Fruit fly (Drosophila melanogaster) whole organism, wandering third instar larva: ENCODE data around the gene miple2.
A peak's percentile ranks its signal among the peaks of the same experiment; 100 is the strongest.

ENCODE experiments used
- Abd-B ChIP-seq: fragments of >200 bp; optimal IDR thresholded peaks from 2 replicates; lab custom pipeline; 2017; ENCODE audit warnings: missing biosample characterization, missing genetic modification characterization
- CrebA ChIP-seq: fragments of 200-800 bp; sonication (Bioruptor generic); optimal IDR thresholded peaks from 2 replicates; lab custom pipeline; 2016; ENCODE audit warnings: missing biosample characterization, mild to moderate bottlenecking, missing genetic modification characterization, borderline replicate concordance
- Dfd ChIP-seq: fragments of >200 bp; optimal IDR thresholded peaks from 2 replicates; lab custom pipeline; 2017; ENCODE audit warnings: missing biosample characterization, missing genetic modification characterization
- GATAd ChIP-seq: sonication (Bioruptor generic); optimal IDR thresholded peaks from 2 replicates; lab custom pipeline; 2016; ENCODE audit warnings: missing biosample characterization, missing genetic modification characterization
- HLH106 ChIP-seq: fragments of 200-800 bp; optimal IDR thresholded peaks from 3 replicates; lab custom pipeline; 2019; ENCODE audit warnings: missing biosample characterization, mild to moderate bottlenecking, missing genetic modification characterization, moderate library complexity
- Hr78 ChIP-seq: fragments of >200 bp; optimal IDR thresholded peaks from 2 replicates; lab custom pipeline; 2017; ENCODE audit warnings: missing biosample characterization, missing genetic modification characterization
- Hr83 ChIP-seq: fragments of 200-300 bp; sonication (Bioruptor generic); optimal IDR thresholded peaks from 2 replicates; lab custom pipeline; 2016; ENCODE audit warnings: missing biosample characterization, mild to moderate bottlenecking, missing genetic modification characterization, moderate library complexity; ENCODE audit not compliant: poor library complexity, severe bottlenecking
- Mio ChIP-seq: sonication (Bioruptor generic); optimal IDR thresholded peaks from 2 replicates; lab custom pipeline; 2016; ENCODE audit warnings: missing biosample characterization, missing genetic modification characterization
- Myc ChIP-seq: fragments of >200 bp; optimal IDR thresholded peaks from 2 replicates; lab custom pipeline; 2017
- OdsH ChIP-seq: fragments of 200-800 bp; sonication (Bioruptor generic); optimal IDR thresholded peaks from 2 replicates; lab custom pipeline; 2016; ENCODE audit warnings: missing biosample characterization, mild to moderate bottlenecking, missing genetic modification characterization
- Rel ChIP-seq, 2 experiments: fragments of 200-800 bp; sonication (Bioruptor generic) in 1 of 2; optimal IDR thresholded peaks; 2 replicates in 1 of 2; 3 replicates in 1 of 2; lab custom pipeline; 2016 to 2019; ENCODE audit warnings: mild to moderate bottlenecking in 2 of 2, missing biosample characterization in 2 of 2, missing genetic modification characterization in 2 of 2, moderate library complexity in 1 of 2
- Sp1 ChIP-seq: fragments of 200-800 bp; sonication (Bioruptor generic); optimal IDR thresholded peaks from 3 replicates; lab custom pipeline; 2019; ENCODE audit warnings: missing biosample characterization, mild to moderate bottlenecking, missing genetic modification characterization, moderate library complexity
- Vsx2 ChIP-seq: fragments of 200-300, 225-300 bp; sonication (Bioruptor generic); optimal IDR thresholded peaks from 2 replicates; lab custom pipeline; 2018; ENCODE audit warnings: missing biosample characterization, missing genetic modification characterization; ENCODE audit not compliant: partially characterized antibody
- br ChIP-seq: fragments of 200-800 bp; sonication (Bioruptor generic); optimal IDR thresholded peaks from 2 replicates; lab custom pipeline; 2016; ENCODE audit warnings: missing biosample characterization, missing genetic modification characterization
- brk ChIP-seq: fragments of 200-800 bp; sonication (Bioruptor generic); optimal IDR thresholded peaks from 2 replicates; lab custom pipeline; 2016; ENCODE audit warnings: missing biosample characterization, mild to moderate bottlenecking, missing genetic modification characterization
- dl ChIP-seq, 2 experiments: fragments of 175-275, 200-275 bp in 1 of 2; fragments of 200-275 bp in 1 of 2; sonication (Bioruptor generic); optimal IDR thresholded peaks; lab custom pipeline; 2018; ENCODE audit warnings: mild to moderate bottlenecking in 2 of 2, missing biosample characterization in 2 of 2, missing genetic modification characterization in 2 of 2, moderate library complexity in 2 of 2; ENCODE audit not compliant: partially characterized antibody in 2 of 2, insufficient read depth in 1 of 2
- dmrt93B ChIP-seq: fragments of 200-800 bp; sonication (Bioruptor generic); optimal IDR thresholded peaks from 2 replicates; lab custom pipeline; 2018; ENCODE audit warnings: missing biosample characterization, mild to moderate bottlenecking, missing genetic modification characterization
- dsf ChIP-seq: sonication (Bioruptor generic); optimal IDR thresholded peaks from 2 replicates; lab custom pipeline; 2016; ENCODE audit warnings: missing biosample characterization, missing genetic modification characterization, borderline replicate concordance
- ey ChIP-seq: fragments of 200-800 bp; sonication (Bioruptor generic); optimal IDR thresholded peaks from 2 replicates; lab custom pipeline; 2016; ENCODE audit warnings: missing biosample characterization, missing genetic modification characterization
- foxo ChIP-seq, 2 experiments: fragments of 200-800 bp; sonication (Bioruptor generic); optimal IDR thresholded peaks; 2 replicates in 1 of 2; 3 replicates in 1 of 2; lab custom pipeline; 2016 to 2017; ENCODE audit warnings: missing biosample characterization in 2 of 2, missing genetic modification characterization in 2 of 2
- h ChIP-seq: fragments of 200-800 bp; sonication (Bioruptor generic); optimal IDR thresholded peaks from 3 replicates; lab custom pipeline; 2016; ENCODE audit warnings: missing biosample characterization, mild to moderate bottlenecking, missing genetic modification characterization
- jim ChIP-seq: fragments of 175-275, 200-325 bp; sonication (Bioruptor generic); optimal IDR thresholded peaks from 2 replicates; lab custom pipeline; 2016; ENCODE audit warnings: missing biosample characterization, mild to moderate bottlenecking, missing genetic modification characterization
- pan ChIP-seq: fragments of >200 bp; optimal IDR thresholded peaks from 2 replicates; lab custom pipeline; 2017
- rgr ChIP-seq: fragments of 200-800 bp; sonication (Bioruptor generic); optimal IDR thresholded peaks from 3 replicates; lab custom pipeline; 2016; ENCODE audit warnings: missing biosample characterization, mild to moderate bottlenecking, missing genetic modification characterization
- sage ChIP-seq: fragments of 200-800 bp; sonication (Bioruptor generic); optimal IDR thresholded peaks from 2 replicates; lab custom pipeline; 2016; ENCODE audit warnings: missing biosample characterization, mild to moderate bottlenecking, missing genetic modification characterization
- sv ChIP-seq: fragments of 200-800 bp; sonication (Bioruptor generic); optimal IDR thresholded peaks from 3 replicates; lab custom pipeline; 2016; ENCODE audit warnings: missing biosample characterization, missing genetic modification characterization
- tai ChIP-seq: sonication (Bioruptor generic); optimal IDR thresholded peaks from 2 replicates; lab custom pipeline; 2016; ENCODE audit warnings: missing biosample characterization, missing genetic modification characterization
- usp ChIP-seq: fragments of >200 bp; optimal IDR thresholded peaks from 2 replicates; lab custom pipeline; 2017; ENCODE audit warnings: missing biosample characterization, missing genetic modification characterization
- woc ChIP-seq: sonication (Bioruptor generic); optimal IDR thresholded peaks from 2 replicates; lab custom pipeline; 2016; ENCODE audit warnings: missing biosample characterization, mild to moderate bottlenecking, missing genetic modification characterization

miple2 gene

DNA sequence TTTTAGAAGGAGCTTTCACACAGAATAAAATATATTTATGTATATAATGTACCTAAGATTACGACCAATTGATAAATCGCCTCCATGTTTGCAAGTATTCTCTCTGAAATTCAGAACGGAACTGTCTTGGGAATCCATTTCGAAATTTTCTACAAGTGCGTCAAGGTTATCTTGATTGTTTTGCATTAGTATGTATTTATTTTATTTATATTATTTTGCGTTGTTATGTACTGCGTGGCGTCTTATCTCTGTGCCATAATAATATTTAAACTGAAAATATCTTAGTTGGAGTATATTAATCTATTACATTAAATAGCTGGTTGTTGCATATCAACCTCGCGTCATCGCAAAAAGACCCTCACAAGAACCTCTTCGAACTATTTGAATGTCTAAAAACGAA lies 39.5 kb upstream of the miple2 start, which contains the start of gene CG42846:
TSS of gene CG42846 (minus strand) at position 101 of the 400 bp plus-strand sequence.
- TF ChIP-seq Rel (GFP tag; optimal IDR thresholded peaks at IDR 0.05; lab: Kevin White, UChicago) (no peak), Rel (tag; optimal IDR thresholded peaks at IDR 0.05; lab: Kevin White, UChicago) (peak; percentile 67), sage (GFP tag; lab: Kevin White, UChicago) (peak; percentile 0), dmrt93B (GFP tag; lab: Kevin White, UChicago) (no peak), dsf (GFP tag; lab: Kevin White, UChicago) (no peak)
- TF ChIP-seq, all 38 proteins: peak for 2

DNA sequence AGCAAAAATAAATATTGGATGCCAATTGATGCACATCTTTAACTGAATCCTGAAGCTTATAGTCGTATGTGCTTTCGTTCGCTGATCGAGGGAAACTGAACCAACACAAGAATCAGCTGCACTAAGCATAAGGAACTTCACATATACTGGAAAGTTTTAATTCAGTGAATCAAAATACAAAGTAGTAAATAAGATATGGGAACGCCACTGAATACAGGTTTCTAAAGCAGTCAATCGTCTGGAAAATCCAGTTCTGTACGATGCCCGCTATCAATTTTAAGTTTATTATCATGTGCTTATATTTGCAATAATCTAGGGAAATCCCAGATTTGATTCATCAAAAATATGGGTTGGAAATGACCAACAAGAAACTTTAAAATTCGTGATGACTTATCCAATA lies 38.7 kb upstream of the miple2 start, which contains the start of gene CG34454:
TSS of gene CG34454 (minus strand) at position 84 of the 400 bp plus-strand sequence.
- TF ChIP-seq dl (GFP tag; optimal IDR thresholded peaks at IDR 0.05; lab: Kevin White, UChicago; ENCODE audit: insufficient read depth in 1 of 2, partially characterized antibody in 2 of 2) = no peak
- no peak for TF ChIP-seq rgr (GFP tag; lab: Kevin White, UChicago)
- TF ChIP-seq jim (GFP tag; lab: Kevin White, UChicago) = no peak
- no peak for TF ChIP-seq foxo (GFP tag; optimal IDR thresholded peaks at IDR 0.05; lab: Kevin White, UChicago)
- TF ChIP-seq OdsH (GFP tag; lab: Kevin White, UChicago) = no peak
- no peak for TF ChIP-seq usp (GFP tag; lab: Kevin White, UChicago)
- no peak for TF ChIP-seq HLH106 (tag; lab: Kevin White, UChicago)
- no peak for TF ChIP-seq CrebA (GFP tag; lab: Kevin White, UChicago)
- TF ChIP-seq dmrt93B (GFP tag; lab: Kevin White, UChicago) = no peak
- no peak for TF ChIP-seq dsf (GFP tag; lab: Kevin White, UChicago)
- TF ChIP-seq Dfd (GFP tag; lab: Kevin White, UChicago) = no peak
- no peak for TF ChIP-seq Myc (lab: Kevin White, UChicago)
- TF ChIP-seq Hr83 (GFP tag; lab: Kevin White, UChicago) = no peak
- no peak for TF ChIP-seq woc
- TF ChIP-seq, all 38 proteins: peak for 0

DNA sequence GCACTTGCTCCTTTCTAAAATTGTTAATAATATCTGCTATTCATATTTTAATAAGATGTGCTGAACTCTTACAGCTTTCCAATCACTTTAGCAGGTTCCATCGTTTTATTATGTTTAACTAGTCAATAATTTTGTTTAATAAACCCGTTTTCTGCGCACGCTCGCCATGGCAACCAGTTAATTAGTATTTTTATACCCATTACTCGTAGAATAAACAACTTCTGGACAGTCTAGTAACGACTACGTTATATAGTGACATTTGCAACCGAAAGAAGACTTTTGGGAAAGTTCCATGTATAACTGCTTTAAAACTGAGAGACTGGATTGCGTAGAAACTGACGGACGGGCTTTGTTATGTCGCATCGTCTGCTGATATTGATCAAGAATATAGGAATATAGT lies 37.7 kb upstream of the miple2 start, which contains the start of gene CG34453:
TSS of gene CG34453 (minus strand) at position 101 of the 400 bp plus-strand sequence.
- no peak for TF ChIP-seq sv (GFP tag; lab: Kevin White, UChicago)
- TF ChIP-seq usp (GFP tag; lab: Kevin White, UChicago) = no peak
- TF ChIP-seq br (GFP tag; lab: Kevin White, UChicago) = no peak
- no peak for TF ChIP-seq ey (GFP tag; lab: Kevin White, UChicago)
- TF ChIP-seq Vsx2 (GFP tag; lab: Kevin White, UChicago) = no peak
- TF ChIP-seq sage (GFP tag; lab: Kevin White, UChicago) = no peak
- no peak for TF ChIP-seq GATAd (GFP tag; lab: Kevin White, UChicago)
- no peak for TF ChIP-seq Abd-B (GFP tag; lab: Kevin White, UChicago)
- TF ChIP-seq Dfd (GFP tag; lab: Kevin White, UChicago) = no peak
- TF ChIP-seq, all 38 proteins: peak for 0

DNA sequence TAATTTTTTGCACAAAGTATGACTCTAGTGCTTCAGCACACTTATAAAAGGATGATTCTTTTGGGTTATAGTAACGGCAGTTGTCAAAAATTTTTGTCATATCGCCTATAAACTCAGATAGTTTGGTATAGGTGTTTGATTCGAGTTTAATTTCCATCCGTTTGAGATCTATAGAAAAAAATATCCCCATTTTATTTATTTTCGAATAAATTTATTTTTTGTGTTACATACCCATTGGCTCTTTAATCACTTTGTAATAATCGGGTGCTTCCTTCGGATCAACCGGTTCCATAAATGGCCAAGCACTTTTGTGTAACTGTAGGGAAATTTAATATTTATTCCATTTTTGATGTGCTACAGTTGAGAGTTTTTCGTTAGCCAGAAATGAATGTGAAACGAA lies 36.7 kb upstream of the miple2 start:
- TF ChIP-seq Dfd (GFP tag; lab: Kevin White, UChicago) = no peak
- TF ChIP-seq h (GFP tag; lab: Kevin White, UChicago) = no peak
- TF ChIP-seq woc = no peak
- no peak for TF ChIP-seq brk
- TF ChIP-seq tai (GFP tag; lab: Kevin White, UChicago) = no peak
- no peak for TF ChIP-seq dsf (GFP tag; lab: Kevin White, UChicago)
- no peak for TF ChIP-seq Hr78 (GFP tag; lab: Kevin White, UChicago)
- no peak for TF ChIP-seq br (GFP tag; lab: Kevin White, UChicago)
- TF ChIP-seq Vsx2 (GFP tag; lab: Kevin White, UChicago) = no peak
- no peak for TF ChIP-seq sage (GFP tag; lab: Kevin White, UChicago)
- no peak for TF ChIP-seq Sp1
- no peak for TF ChIP-seq sv (GFP tag; lab: Kevin White, UChicago)
- no peak for TF ChIP-seq CrebA (GFP tag; lab: Kevin White, UChicago)
- TF ChIP-seq Mio (GFP tag; lab: Kevin White, UChicago) = no peak
- no peak for TF ChIP-seq pan (lab: Kevin White, UChicago)
- TF ChIP-seq, all 38 proteins: peak for 0
